Worm (Caenorhabditis elegans) whole organism, mixed stage, embryonic: ENCODE measurements around the gene T08B1.1.

Experiments used
- M03D4.4 ChIP-seq: sonication (generic microtip); optimal IDR thresholded peaks from 2 replicates; lab custom pipeline; 2017; ENCODE audit warnings: mild to moderate bottlenecking, missing genetic modification characterization, missing compliant biosample characterization
- bed-3 ChIP-seq: fragments of 200-800 bp; sonication (Bioruptor generic); optimal IDR thresholded peaks from 3 replicates; lab custom pipeline; 2018; ENCODE audit warnings: mild to moderate bottlenecking, missing genetic modification characterization, moderate library complexity, missing compliant biosample characterization
- blmp-1 ChIP-seq: fragments of 150-350 bp; optimal IDR thresholded peaks from 2 replicates; lab custom pipeline; 2014; ENCODE audit warnings: missing biosample characterization, missing genetic modification characterization
- ceh-39 ChIP-seq: fragments of 150-350 bp; optimal IDR thresholded peaks from 2 replicates; lab custom pipeline; 2014; ENCODE audit warnings: missing biosample characterization, missing genetic modification characterization
- ceh-43 ChIP-seq: fragments of 200-800 bp; sonication (Bioruptor generic); optimal IDR thresholded peaks from 2 replicates; lab custom pipeline; 2018; ENCODE audit warnings: mild to moderate bottlenecking, missing genetic modification characterization, moderate library complexity, missing compliant biosample characterization
- ceh-83 ChIP-seq: fragments of 200-800 bp; sonication (Bioruptor generic); optimal IDR thresholded peaks from 2 replicates; lab custom pipeline; 2018; ENCODE audit warnings: mild to moderate bottlenecking, missing genetic modification characterization, missing compliant biosample characterization
- ces-1 ChIP-seq: fragments of 150-350 bp; optimal IDR thresholded peaks from 2 replicates; lab custom pipeline; 2014; ENCODE audit warnings: missing biosample characterization, missing genetic modification reagents, missing genetic modification characterization
- cnd-1 ChIP-seq: fragments of 200-800 bp; sonication (Bioruptor generic); optimal IDR thresholded peaks from 2 replicates; lab custom pipeline; 2018; ENCODE audit warnings: mild to moderate bottlenecking, missing genetic modification characterization, missing compliant biosample characterization
- elt-3 ChIP-seq: fragments of 150-350 bp; optimal IDR thresholded peaks from 2 replicates; lab custom pipeline; 2014; ENCODE audit warnings: missing biosample characterization, missing genetic modification characterization
- flh-1 ChIP-seq: fragments of 200-800 bp; sonication (Bioruptor generic); optimal IDR thresholded peaks from 2 replicates; lab custom pipeline; 2018; ENCODE audit warnings: mild to moderate bottlenecking, missing genetic modification characterization, moderate library complexity, missing compliant biosample characterization
- ham-2 ChIP-seq: fragments of 200-800 bp; sonication (Bioruptor generic); optimal IDR thresholded peaks from 2 replicates; lab custom pipeline; 2018; ENCODE audit warnings: mild to moderate bottlenecking, missing genetic modification characterization, missing compliant biosample characterization
- hlh-1 ChIP-seq: fragments of 150-350 bp; optimal IDR thresholded peaks from 2 replicates; lab custom pipeline; 2014; ENCODE audit warnings: missing biosample characterization, missing genetic modification reagents, missing genetic modification characterization
- lin-32 ChIP-seq: fragments of 200-800 bp; sonication (Bioruptor generic); optimal IDR thresholded peaks from 2 replicates; lab custom pipeline; 2018; ENCODE audit warnings: mild to moderate bottlenecking, missing genetic modification characterization, missing compliant biosample characterization
- lsy-2 ChIP-seq: fragments of 150-350 bp; optimal IDR thresholded peaks from 2 replicates; lab custom pipeline; 2014; ENCODE audit warnings: missing biosample characterization, missing genetic modification characterization
- mab-5 ChIP-seq: fragments of 150-350 bp; optimal IDR thresholded peaks from 2 replicates; lab custom pipeline; 2014; ENCODE audit warnings: missing biosample characterization, missing genetic modification characterization
- mep-1 ChIP-seq: fragments of 150-350 bp; optimal IDR thresholded peaks from 2 replicates; lab custom pipeline; 2017; ENCODE audit warnings: missing biosample characterization, missing genetic modification reagents, missing genetic modification characterization, inconsistent platforms
- mls-2 ChIP-seq: sonication (generic microtip); optimal IDR thresholded peaks from 2 replicates; lab custom pipeline; 2016; ENCODE audit warnings: mild to moderate bottlenecking, missing genetic modification characterization, moderate library complexity, missing compliant biosample characterization
- nhr-12 ChIP-seq: fragments of 150-350 bp; optimal IDR thresholded peaks from 2 replicates; lab custom pipeline; 2014; ENCODE audit warnings: missing biosample characterization, missing genetic modification characterization
- nhr-2 ChIP-seq: fragments of 150-350 bp; optimal IDR thresholded peaks from 2 replicates; lab custom pipeline; 2014; ENCODE audit warnings: missing biosample characterization, missing genetic modification characterization
- nhr-237 ChIP-seq: fragments of 150-350 bp; optimal IDR thresholded peaks from 2 replicates; lab custom pipeline; 2014; ENCODE audit warnings: missing biosample characterization, missing genetic modification characterization
- nhr-28 ChIP-seq: fragments of 150-350 bp; optimal IDR thresholded peaks from 2 replicates; lab custom pipeline; 2014; ENCODE audit warnings: missing biosample characterization, missing genetic modification characterization
- nhr-76 ChIP-seq: sonication (generic microtip); optimal IDR thresholded peaks from 2 replicates; lab custom pipeline; 2017; ENCODE audit warnings: missing biosample characterization, missing genetic modification characterization
- pha-4 ChIP-seq: fragments of 150-350 bp; optimal IDR thresholded peaks from 2 replicates; lab custom pipeline; 2018; ENCODE audit warnings: missing biosample characterization, missing genetic modification reagents, missing genetic modification characterization
- snpc-4 ChIP-seq: fragments of 150-350 bp; optimal IDR thresholded peaks from 2 replicates; lab custom pipeline; 2014; ENCODE audit warnings: missing biosample characterization, missing genetic modification characterization
- sptf-1 ChIP-seq: sonication (generic microtip); optimal IDR thresholded peaks from 2 replicates; lab custom pipeline; 2017; ENCODE audit warnings: mild to moderate bottlenecking, missing genetic modification characterization, moderate library complexity, missing compliant biosample characterization
- tbx-8 ChIP-seq: fragments of 200-800 bp; sonication (Bioruptor generic); optimal IDR thresholded peaks from 2 replicates; lab custom pipeline; 2018; ENCODE audit warnings: mild to moderate bottlenecking, missing genetic modification characterization, moderate library complexity, missing compliant biosample characterization
- unc-120 ChIP-seq: sonication (generic microtip); optimal IDR thresholded peaks from 2 replicates; lab custom pipeline; 2017; ENCODE audit warnings: missing genetic modification characterization, missing compliant biosample characterization; ENCODE audit not compliant: poor library complexity, severe bottlenecking
- unc-39 ChIP-seq: fragments of 150-350 bp; optimal IDR thresholded peaks from 2 replicates; lab custom pipeline; 2014; ENCODE audit warnings: missing biosample characterization, missing genetic modification characterization
- unc-62 ChIP-seq: fragments of 150-350 bp; optimal IDR thresholded peaks from 2 replicates; lab custom pipeline; 2014; ENCODE audit warnings: missing biosample characterization, missing genetic modification reagents, missing genetic modification characterization
- ztf-11 ChIP-seq: fragments of 150-350 bp; optimal IDR thresholded peaks from 2 replicates; lab custom pipeline; 2014; ENCODE audit warnings: missing biosample characterization, missing genetic modification characterization

T08B1.1 gene

DNA sequence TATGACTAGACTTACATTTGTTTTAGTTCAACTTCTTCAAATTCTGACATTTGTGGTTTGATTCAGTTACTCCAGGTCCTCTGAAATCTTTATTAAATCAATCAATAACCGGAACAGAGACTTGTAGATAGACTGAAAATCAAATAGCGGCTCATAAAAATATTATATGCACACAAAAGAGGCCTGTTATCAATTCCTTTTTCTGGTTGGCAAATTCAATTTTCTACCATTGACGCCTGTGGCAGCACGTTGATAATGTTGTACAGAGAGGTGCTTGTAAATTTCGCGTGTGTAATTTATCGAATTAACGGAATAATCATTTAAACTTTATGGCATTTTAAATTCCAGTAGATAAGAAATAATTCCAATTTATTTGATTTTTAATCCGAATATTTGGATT lies at the start of gene T08B1.1:
Gene T08B1.1 (minus strand): TSS at position 92 of the 400 bp plus-strand sequence.
- no peak for TF ChIP-seq mep-1
- TF ChIP-seq nhr-28 (tag; lab: Kevin White, UChicago) = no peak
- no peak for TF ChIP-seq snpc-4 (tag; lab: Kevin White, UChicago)
- TF ChIP-seq ces-1 (GFP tag; lab: Kevin White, UChicago) = no peak
- TF ChIP-seq mls-2 (tag; lab: Kevin White, UChicago) = no peak
- no peak for TF ChIP-seq unc-39 (tag; lab: Kevin White, UChicago)
- TF ChIP-seq lsy-2 = no peak
- no peak for TF ChIP-seq nhr-76 (tag; lab: Kevin White, UChicago)
- no peak for TF ChIP-seq unc-62 (GFP tag; lab: Kevin White, UChicago)
- TF ChIP-seq nhr-12 = no peak
- no peak for TF ChIP-seq tbx-8 (GFP tag; lab: Kevin White, UChicago)
- TF ChIP-seq, all 35 proteins: peak for 0

DNA sequence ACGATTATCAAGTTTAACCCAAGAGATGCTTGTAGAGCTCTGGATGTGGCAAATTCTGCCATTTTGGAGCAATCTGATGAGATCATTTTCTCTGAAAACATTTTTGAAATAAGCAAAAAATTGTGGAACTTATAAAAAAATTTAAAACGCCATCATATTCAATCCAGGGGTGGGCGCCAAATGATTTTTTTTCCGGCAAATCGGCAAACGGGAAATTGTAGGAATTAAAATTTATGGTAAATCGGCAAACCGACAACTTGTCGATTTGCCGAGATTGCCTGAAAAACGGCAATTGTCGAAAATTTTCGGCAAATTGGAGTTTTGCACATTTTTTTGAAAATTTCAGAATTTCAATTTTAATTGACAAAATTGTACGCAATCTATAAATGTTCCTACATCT lies 48.7 kb upstream of the T08B1.1 start, which contains the start of gene srab-23:
Gene srab-23 (minus strand): TSS at position 101 of the 400 bp plus-strand sequence.
- TF ChIP-seq blmp-1 (tag; lab: Kevin White, UChicago) (no peak), ham-2 (no peak), snpc-4 (tag; lab: Kevin White, UChicago) (no peak), lsy-2 (no peak), lin-32 (GFP tag; lab: Kevin White, UChicago) (no peak), unc-120 (tag; lab: Kevin White, UChicago) (no peak), cnd-1 (tag; lab: Kevin White, UChicago) (no peak), hlh-1 (tag; lab: Kevin White, UChicago) (no peak), sptf-1 (tag; lab: Kevin White, UChicago) (no peak)
- TF ChIP-seq, all 35 proteins: peak for 0

DNA sequence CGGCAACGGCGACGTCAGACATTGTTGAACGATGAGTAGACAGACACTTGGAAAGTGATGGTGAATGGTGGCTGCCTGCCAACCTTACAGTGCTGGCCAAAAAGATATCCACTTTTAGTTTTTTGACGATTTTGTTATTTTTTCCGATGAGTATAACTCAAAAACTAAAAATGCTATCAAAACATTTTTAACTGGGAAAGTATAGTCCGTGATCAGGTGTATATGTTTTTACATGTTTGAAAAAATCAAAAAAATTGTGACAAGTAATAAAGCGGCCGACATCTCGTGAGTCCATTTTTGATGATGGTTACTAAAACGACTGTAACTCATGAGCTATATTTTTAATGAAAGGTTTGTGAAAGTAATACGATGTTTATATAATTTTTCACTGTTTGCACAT lies 44.6 kb upstream of the T08B1.1 start, which contains the start of gene hil-6:
Gene hil-6 (minus strand): TSS at position 101 of the 400 bp plus-strand sequence.
- TF ChIP-seq mab-5 (tag; lab: Kevin White, UChicago) (no peak), ceh-43 (GFP tag; lab: Kevin White, UChicago) (no peak), lsy-2 (no peak), M03D4.4 (tag; lab: Kevin White, UChicago) (no peak), sptf-1 (tag; lab: Kevin White, UChicago) (no peak), nhr-237 (tag; lab: Kevin White, UChicago) (no peak), ceh-83 (GFP tag; lab: Kevin White, UChicago) (no peak)

DNA sequence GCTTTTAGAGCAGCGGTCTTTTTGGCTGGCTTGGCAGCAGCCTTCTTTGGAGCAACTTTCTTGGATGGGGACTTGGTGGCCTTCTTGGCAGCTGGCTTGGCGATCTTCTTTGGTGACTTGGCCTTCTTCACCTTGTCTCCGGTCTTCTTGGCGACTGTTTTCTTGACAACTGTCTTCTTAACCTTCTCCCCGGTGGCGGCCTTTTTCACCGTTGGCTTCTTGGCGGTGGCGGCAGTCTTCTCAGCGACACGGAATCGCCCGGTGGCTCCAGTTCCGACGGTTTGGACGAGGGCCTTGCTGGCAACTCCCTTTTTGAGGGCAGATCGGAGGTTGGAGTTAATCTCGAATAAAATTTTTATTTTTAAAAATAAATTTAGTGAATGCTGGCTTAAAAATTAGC lies 43.8 kb upstream of the T08B1.1 start:
- TF ChIP-seq unc-39 (tag; lab: Kevin White, UChicago) = no peak
- no peak for TF ChIP-seq nhr-12
- TF ChIP-seq elt-3 (tag; lab: Kevin White, UChicago) = no peak
- no peak for TF ChIP-seq ceh-39 (tag; lab: Kevin White, UChicago)
- TF ChIP-seq ceh-83 (GFP tag; lab: Kevin White, UChicago) = no peak
- TF ChIP-seq ces-1 (GFP tag; lab: Kevin White, UChicago) = no peak
- no peak for TF ChIP-seq nhr-237 (tag; lab: Kevin White, UChicago)
- no peak for TF ChIP-seq nhr-2 (tag; lab: Kevin White, UChicago)
- no peak for TF ChIP-seq hlh-1 (tag; lab: Kevin White, UChicago)
- no peak for TF ChIP-seq flh-1 (GFP tag; lab: Kevin White, UChicago)
- no peak for TF ChIP-seq ham-2
- TF ChIP-seq ceh-43 (GFP tag; lab: Kevin White, UChicago) = no peak
- TF ChIP-seq ztf-11 (tag; lab: Kevin White, UChicago) = no peak

DNA sequence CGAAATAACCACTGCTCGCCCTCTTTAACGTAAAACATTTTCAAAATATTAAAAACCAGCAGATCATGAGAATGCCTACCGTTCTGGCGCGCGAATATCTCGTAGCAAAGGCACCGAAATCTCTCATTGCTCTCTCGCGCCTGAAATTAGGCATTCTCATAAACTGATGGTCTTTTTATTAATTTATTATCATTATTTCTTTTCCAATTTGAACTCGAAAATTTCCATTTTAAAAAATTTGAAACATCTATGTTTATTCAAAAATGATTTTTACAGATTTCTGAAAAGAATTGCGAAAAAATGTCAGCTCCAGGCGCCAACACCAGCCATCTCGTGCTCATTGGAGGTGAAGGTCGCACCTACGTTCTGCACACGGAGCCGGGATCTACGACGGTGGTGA lies 43.0 kb upstream of the T08B1.1 start, which contains the start of gene F59A7.12:
Gene F59A7.12 (plus strand): TSS at position 301 of the 400 bp plus-strand sequence.
- TF ChIP-seq flh-1 (GFP tag; lab: Kevin White, UChicago) (no peak), mls-2 (tag; lab: Kevin White, UChicago) (no peak), nhr-28 (tag; lab: Kevin White, UChicago) (no peak), ham-2 (no peak), bed-3 (GFP tag; lab: Kevin White, UChicago) (no peak), snpc-4 (tag; lab: Kevin White, UChicago) (no peak), ceh-43 (GFP tag; lab: Kevin White, UChicago) (no peak)

DNA sequence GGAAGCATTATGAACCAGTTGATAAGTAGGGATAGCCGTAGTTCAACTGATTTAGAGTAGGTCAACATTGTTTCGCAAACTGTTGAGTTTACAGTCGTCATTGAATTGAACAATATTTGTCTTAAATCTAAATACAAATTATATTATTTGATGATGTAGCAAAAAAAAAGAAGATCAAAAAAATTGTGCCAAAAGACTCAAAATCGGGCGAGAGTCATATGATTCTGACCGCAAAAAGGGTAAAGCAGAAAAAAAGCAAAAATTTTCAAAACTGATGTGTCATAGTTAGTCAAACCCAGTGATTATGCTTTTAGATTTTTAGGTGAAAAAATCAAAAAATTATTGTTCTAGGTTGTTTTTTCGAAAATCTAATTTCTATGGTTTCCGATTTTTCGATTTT lies 40.9 kb upstream of the T08B1.1 start, which contains the start of gene srab-13:
Gene srab-13 (minus strand): TSS at position 101 of the 400 bp plus-strand sequence.
- TF ChIP-seq nhr-12 (no peak), nhr-76 (tag; lab: Kevin White, UChicago) (no peak), lin-32 (GFP tag; lab: Kevin White, UChicago) (no peak), nhr-28 (tag; lab: Kevin White, UChicago) (no peak), pha-4 (no peak), unc-62 (GFP tag; lab: Kevin White, UChicago) (no peak), nhr-237 (tag; lab: Kevin White, UChicago) (no peak)
- TF ChIP-seq, all 35 proteins: peak for 0
